Worm (Caenorhabditis elegans): ENCODE measurements around the gene ZK1248.4.

DNA sequence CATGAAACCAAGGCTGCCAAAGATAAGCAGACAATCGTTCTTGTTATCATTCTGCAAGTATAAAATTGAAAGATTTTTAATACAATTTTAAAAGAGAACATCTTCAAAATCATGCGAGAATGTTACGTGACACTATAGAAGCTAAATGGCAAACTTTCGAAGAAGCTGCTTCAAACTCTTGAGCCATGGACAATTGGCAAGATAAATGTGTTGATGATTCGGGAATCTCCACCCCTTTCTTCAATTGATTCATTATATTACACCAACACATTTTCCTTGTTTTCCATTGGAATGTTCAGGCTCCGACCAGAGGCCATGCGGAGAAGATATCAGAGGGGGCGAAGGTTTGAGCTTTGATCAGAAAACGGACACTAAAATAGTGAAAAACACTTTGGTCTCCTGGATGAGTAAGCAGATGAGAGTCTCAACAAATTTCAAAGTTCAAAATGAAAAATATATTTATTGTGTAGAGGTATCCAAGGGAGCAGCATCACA is 22.7 kb downstream of the ZK1248.4 start, which contains the start of gene lec-5:
- TF ChIP-seq rbr-2 (tag; optimal IDR thresholded peaks at IDR 0.05) (no peak), duxl-1 (tag; optimal IDR thresholded peaks at IDR 0.05; ENCODE audit: poor library complexity) (no peak), nhr-76 (tag; optimal IDR thresholded peaks at IDR 0.05) (no peak), fkh-10 (GFP tag; optimal IDR thresholded peaks at IDR 0.05) (no peak)
